Fruit fly (Drosophila melanogaster) whole organism, embryonic: ENCODE data around the gene sff.
A peak's percentile ranks its signal among the peaks of the same experiment; 100 is the strongest.

Source experiments
- Bteb2 ChIP-seq: fragments of 200-800 bp; sonication (Bioruptor generic); optimal IDR thresholded peaks from 2 replicates; lab custom pipeline; 2016; ENCODE audit warnings: missing biosample characterization, missing genetic modification characterization
- CG10267 ChIP-seq: fragments of 200-800 bp; sonication (Bioruptor generic); optimal IDR thresholded peaks from 2 replicates; lab custom pipeline; 2018; ENCODE audit warnings: missing biosample characterization, mild to moderate bottlenecking, missing genetic modification characterization, moderate library complexity
- CG11093 ChIP-seq: fragments of 200-800 bp; sonication (Bioruptor generic); IDR thresholded peaks from 3 replicates; pipeline ENCODE4 v1.3.6; 2022; ENCODE audit warnings: missing biosample characterization, missing genetic modification characterization
- CG11696 ChIP-seq: fragments of 200-800 bp; sonication (Bioruptor generic); IDR thresholded peaks from 2 replicates; pipeline ENCODE4 v1.3.6; 2022; ENCODE audit warnings: missing biosample characterization, missing genetic modification characterization
- CG17568 ChIP-seq: fragments of 200-800 bp; sonication (Bioruptor generic); optimal IDR thresholded peaks from 2 replicates; lab custom pipeline; 2018; ENCODE audit warnings: missing biosample characterization, mild to moderate bottlenecking, missing genetic modification characterization, moderate library complexity
- CG18764 ChIP-seq: fragments of 200-800 bp; sonication (Bioruptor generic); optimal IDR thresholded peaks from 3 replicates; lab custom pipeline; 2016; ENCODE audit warnings: missing biosample characterization, missing genetic modification characterization
- CG32767 ChIP-seq: fragments of 200-800 bp; sonication (Bioruptor generic); IDR thresholded peaks from 2 replicates; pipeline ENCODE4 v1.3.6; 2022; ENCODE audit warnings: missing biosample characterization, missing genetic modification characterization
- CG33557 ChIP-seq: fragments of 200-800 bp; sonication (Bioruptor generic); optimal IDR thresholded peaks from 2 replicates; lab custom pipeline; 2019; ENCODE audit warnings: missing biosample characterization, mild to moderate bottlenecking, missing genetic modification characterization, moderate library complexity
- CG4820 ChIP-seq: fragments of 200-800 bp; sonication (Bioruptor generic); optimal IDR thresholded peaks from 3 replicates; lab custom pipeline; 2016; ENCODE audit warnings: missing biosample characterization, missing genetic modification characterization
- CG5180 ChIP-seq: fragments of 200-800 bp; sonication (Bioruptor generic); optimal IDR thresholded peaks from 3 replicates; lab custom pipeline; 2017; ENCODE audit warnings: missing biosample characterization, missing genetic modification characterization, mild to moderate bottlenecking, moderate library complexity, missing genetic modification reagents
- CG6654 ChIP-seq: fragments of 200-800 bp; sonication (Bioruptor generic); optimal IDR thresholded peaks from 2 replicates; lab custom pipeline; 2017; ENCODE audit warnings: missing biosample characterization, mild to moderate bottlenecking, missing genetic modification characterization
- CG6683 ChIP-seq: fragments of 200-800 bp; sonication (Bioruptor generic); optimal IDR thresholded peaks from 2 replicates; lab custom pipeline; 2017; ENCODE audit warnings: missing biosample characterization, mild to moderate bottlenecking, missing genetic modification characterization, missing genetic modification reagents
- CG6765 ChIP-seq: fragments of 200-800 bp; sonication (Bioruptor generic); optimal IDR thresholded peaks from 3 replicates; lab custom pipeline; 2017; ENCODE audit warnings: missing biosample characterization, mild to moderate bottlenecking, missing genetic modification characterization
- CG6813 ChIP-seq: fragments of 200-800 bp; sonication (Bioruptor generic); optimal IDR thresholded peaks from 2 replicates; lab custom pipeline; 2017; ENCODE audit warnings: missing biosample characterization, missing genetic modification characterization, mild to moderate bottlenecking, moderate library complexity, missing genetic modification reagents
- CG8290 ChIP-seq, 3 experiments: fragments of 200-800 bp; sonication (Bioruptor generic); optimal IDR thresholded peaks; 2 replicates each; lab custom pipeline; 2016 to 2019; ENCODE audit warnings: missing biosample characterization in 3 of 3, missing genetic modification characterization in 3 of 3, mild to moderate bottlenecking in 2 of 3, moderate library complexity in 1 of 3
- CG8944 ChIP-seq: fragments of 200-800 bp; sonication (Bioruptor generic); optimal IDR thresholded peaks from 3 replicates; lab custom pipeline; 2016; ENCODE audit warnings: missing biosample characterization, missing genetic modification characterization
- Chrac-16 ChIP-seq: fragments of 200-800 bp; sonication (Bioruptor generic); optimal IDR thresholded peaks from 3 replicates; lab custom pipeline; 2016; ENCODE audit warnings: missing biosample characterization, missing genetic modification characterization
- Dbx ChIP-seq: fragments of 200-800 bp; sonication (Bioruptor generic); IDR thresholded peaks from 3 replicates; pipeline ENCODE4 v1.3.6; 2022; ENCODE audit warnings: missing biosample characterization, missing genetic modification characterization
- Dip3 ChIP-seq: fragments of 200-800 bp; sonication (Bioruptor generic); optimal IDR thresholded peaks from 3 replicates; lab custom pipeline; 2016; ENCODE audit warnings: missing biosample characterization, missing genetic modification characterization
- ERR ChIP-seq: fragments of 200-800 bp; sonication (Bioruptor generic); optimal IDR thresholded peaks from 2 replicates; lab custom pipeline; 2016; ENCODE audit warnings: missing biosample characterization, missing genetic modification characterization
- Ets65A ChIP-seq: fragments of 200-800 bp; sonication (Bioruptor generic); peaks from one replicate; lab custom pipeline; 2016; ENCODE audit warnings: missing biosample characterization, missing genetic modification characterization
- Gug ChIP-seq: fragments of 200-800 bp; sonication (Bioruptor generic); IDR thresholded peaks from 4 replicates; pipeline ENCODE4 v1.3.6; 2022; ENCODE audit warnings: missing biosample characterization, missing genetic modification characterization
- MTF-1 ChIP-seq: fragments of 200-800 bp; sonication (Bioruptor generic); optimal IDR thresholded peaks from 2 replicates; lab custom pipeline; 2018; ENCODE audit warnings: missing biosample characterization, mild to moderate bottlenecking, missing genetic modification characterization, borderline replicate concordance
- Myb ChIP-seq: fragments of 200-800 bp; sonication (Bioruptor generic); optimal IDR thresholded peaks from 2 replicates; lab custom pipeline; 2016; ENCODE audit warnings: missing biosample characterization, missing genetic modification characterization
- Oli ChIP-seq: fragments of 200-800 bp; sonication (Bioruptor generic); optimal IDR thresholded peaks from 2 replicates; lab custom pipeline; 2018; ENCODE audit warnings: missing biosample characterization, mild to moderate bottlenecking, missing genetic modification characterization, moderate library complexity
- Ravus ChIP-seq: fragments of 200-800 bp; sonication (Bioruptor generic); IDR thresholded peaks from 2 replicates; pipeline ENCODE4 v1.3.6; 2022; ENCODE audit warnings: missing biosample characterization, missing genetic modification characterization
- Six4 ChIP-seq: fragments of 200-800 bp; sonication (Bioruptor generic); optimal IDR thresholded peaks from 2 replicates; lab custom pipeline; 2016; ENCODE audit warnings: missing biosample characterization, missing genetic modification characterization
- Sox100B ChIP-seq: fragments of 200-800 bp; sonication (Bioruptor generic); optimal IDR thresholded peaks from 3 replicates; lab custom pipeline; 2018; ENCODE audit warnings: missing biosample characterization, mild to moderate bottlenecking, missing genetic modification characterization
- Tbp ChIP-seq: fragments of >200 bp; optimal IDR thresholded peaks from 2 replicates; lab custom pipeline; 2018; ENCODE audit warnings: missing biosample characterization, missing genetic modification characterization
- Vsx1 ChIP-seq: fragments of 200-800 bp; sonication (Bioruptor generic); optimal IDR thresholded peaks from 2 replicates; lab custom pipeline; 2017; ENCODE audit warnings: missing biosample characterization, mild to moderate bottlenecking, missing genetic modification characterization, missing genetic modification reagents
- ara ChIP-seq: fragments of 200-800 bp; sonication (Bioruptor generic); IDR thresholded peaks from 2 replicates; pipeline ENCODE4 v1.3.6; 2022; ENCODE audit warnings: missing biosample characterization, missing genetic modification characterization
- bsh ChIP-seq, 2 experiments: fragments of 200-800 bp; sonication (Bioruptor generic); optimal IDR thresholded peaks; 2 replicates each; lab custom pipeline; 2017 to 2018; ENCODE audit warnings: mild to moderate bottlenecking in 2 of 2, missing biosample characterization in 2 of 2, missing genetic modification characterization in 2 of 2, moderate library complexity in 1 of 2
- cas ChIP-seq: fragments of 200-800 bp; sonication (Bioruptor generic); IDR thresholded peaks from 2 replicates; pipeline ENCODE4 v1.3.6; 2022; ENCODE audit warnings: missing biosample characterization, missing genetic modification characterization
- cg ChIP-seq: fragments of 200-800 bp; sonication (Bioruptor generic); optimal IDR thresholded peaks from 3 replicates; lab custom pipeline; 2019; ENCODE audit warnings: missing biosample characterization, mild to moderate bottlenecking, missing genetic modification characterization, moderate library complexity
- crp ChIP-seq, 2 experiments: fragments of 200-800 bp; sonication (Bioruptor generic); optimal IDR thresholded peaks; 2 replicates in 1 of 2; 3 replicates in 1 of 2; lab custom pipeline; 2017; ENCODE audit warnings: missing biosample characterization in 2 of 2, missing genetic modification characterization in 2 of 2, mild to moderate bottlenecking in 1 of 2, moderate library complexity in 1 of 2
- emc ChIP-seq: fragments of 200-800 bp; sonication (Bioruptor generic); optimal IDR thresholded peaks from 2 replicates; lab custom pipeline; 2016; ENCODE audit warnings: missing biosample characterization, missing genetic modification characterization
- ewg ChIP-seq: fragments of 200-800 bp; sonication (Bioruptor generic); optimal IDR thresholded peaks from 3 replicates; lab custom pipeline; 2017; ENCODE audit warnings: mild to moderate bottlenecking, missing biosample characterization, missing genetic modification reagents, missing genetic modification characterization
- gcm ChIP-seq: fragments of 200-800 bp; sonication (Bioruptor generic); optimal IDR thresholded peaks from 2 replicates; lab custom pipeline; 2019; ENCODE audit warnings: missing biosample characterization, mild to moderate bottlenecking, missing genetic modification characterization, moderate library complexity
- hth ChIP-seq: fragments of >200 bp; optimal IDR thresholded peaks from 2 replicates; lab custom pipeline; 2017; ENCODE audit warnings: inconsistent platforms
- inv ChIP-seq: fragments of 200-800 bp; sonication (Bioruptor generic); IDR thresholded peaks from 2 replicates; pipeline ENCODE4 v1.3.6; 2022; ENCODE audit warnings: missing biosample characterization, missing genetic modification characterization; ENCODE audit not compliant: partially characterized antibody
- lab ChIP-seq: fragments of 200-800 bp; sonication (Bioruptor generic); optimal IDR thresholded peaks from 3 replicates; lab custom pipeline; 2017; ENCODE audit warnings: missing biosample characterization, missing genetic modification characterization, mild to moderate bottlenecking, moderate library complexity, missing genetic modification reagents
- mld ChIP-seq: fragments of 200-800 bp; sonication (Bioruptor generic); IDR thresholded peaks from 3 replicates; pipeline ENCODE4 v1.3.6; 2022; ENCODE audit warnings: missing biosample characterization, missing genetic modification characterization; ENCODE audit not compliant: partially characterized antibody
- pnt ChIP-seq: fragments of 200-800 bp; sonication (Bioruptor generic); optimal IDR thresholded peaks from 3 replicates; lab custom pipeline; 2016; ENCODE audit warnings: missing biosample characterization, missing genetic modification characterization
- rib ChIP-seq: fragments of 200-800 bp; sonication (Bioruptor generic); IDR thresholded peaks from 2 replicates; pipeline ENCODE4 v1.3.6; 2022; ENCODE audit warnings: missing biosample characterization, missing genetic modification characterization
- sima ChIP-seq: fragments of 200-800 bp; sonication (Bioruptor generic); optimal IDR thresholded peaks from 2 replicates; lab custom pipeline; 2016; ENCODE audit warnings: missing biosample characterization, missing genetic modification characterization
- slou ChIP-seq: fragments of 200-800 bp; sonication (Bioruptor generic); optimal IDR thresholded peaks from 3 replicates; lab custom pipeline; 2016; ENCODE audit warnings: missing biosample characterization, missing genetic modification characterization
- so ChIP-seq: fragments of 200-800 bp; sonication (Bioruptor generic); IDR thresholded peaks from 3 replicates; pipeline ENCODE4 v1.3.6; 2022; ENCODE audit warnings: missing biosample characterization, missing genetic modification characterization
- sqz ChIP-seq: fragments of 200-800 bp; sonication (Bioruptor generic); optimal IDR thresholded peaks from 3 replicates; lab custom pipeline; 2018; ENCODE audit warnings: missing biosample characterization, mild to moderate bottlenecking, missing genetic modification characterization
- tx ChIP-seq: fragments of 200-800 bp; sonication (Bioruptor generic); optimal IDR thresholded peaks from 2 replicates; lab custom pipeline; 2016; ENCODE audit warnings: missing biosample characterization, missing genetic modification characterization

Gene sff

dm6 chr3L:15924811-15925437 lies at the start of gene sff:
sff (minus strand) TSS chr3L:15924861.
- TF ChIP-seq mld (GFP tag; lab: Robert Waterston, UW) = no peak
- TF ChIP-seq Dip3 (GFP tag; lab: Kevin White, UChicago) = peak; percentile 56
- peak; percentile 92 for TF ChIP-seq lab (GFP tag; lab: Kevin White, UChicago)
- TF ChIP-seq ewg = peak; percentile 99
- peak; percentile 43 for TF ChIP-seq Ravus (GFP tag; lab: Robert Waterston, UW)
- TF ChIP-seq gcm (GFP tag; lab: Kevin White, UChicago) = peak; percentile 71
- TF ChIP-seq pnt (GFP tag; lab: Kevin White, UChicago) = peak; percentile 70
- TF ChIP-seq Oli (tag; lab: Kevin White, UChicago) = peak; percentile 89
- TF ChIP-seq sima (GFP tag; lab: Kevin White, UChicago) = no peak
- TF ChIP-seq CG8944 (GFP tag; lab: Kevin White, UChicago) = peak; percentile 63
- TF ChIP-seq Chrac-16 (GFP tag; lab: Kevin White, UChicago) = peak; percentile 92
- peak; percentile 79 for TF ChIP-seq CG4820
- TF ChIP-seq ara (GFP tag; lab: Robert Waterston, UW) = peak; percentile 87
- no peak for TF ChIP-seq Tbp (GFP tag; lab: Kevin White, UChicago)
- peak; percentile 75 for TF ChIP-seq CG17568 (GFP tag; lab: Kevin White, UChicago)
- TF ChIP-seq Sox100B (GFP tag; lab: Kevin White, UChicago) = peak; percentile 87
- peak; percentile 77 for TF ChIP-seq CG6654 (GFP tag; lab: Kevin White, UChicago)
- peak; percentile 55 for TF ChIP-seq Bteb2 (GFP tag; lab: Kevin White, UChicago)
- peak; percentile 95 for TF ChIP-seq Ets65A (GFP tag; lab: Kevin White, UChicago)
- peak; percentile 83 for TF ChIP-seq Six4 (GFP tag; lab: Kevin White, UChicago)
- peak; percentile 87 for TF ChIP-seq MTF-1 (GFP tag; lab: Kevin White, UChicago)
- peak; percentile 82 for TF ChIP-seq CG10267
- peak; percentile 58 for TF ChIP-seq CG5180
- TF ChIP-seq CG6683 (GFP tag; lab: Kevin White, UChicago) = peak; percentile 72
- TF ChIP-seq hth = no peak
- TF ChIP-seq CG33557 (GFP tag; lab: Kevin White, UChicago) = peak; percentile 89
- TF ChIP-seq so (GFP tag; lab: Robert Waterston, UW) = peak; percentile 83
- TF ChIP-seq CG6765 (GFP tag; lab: Kevin White, UChicago) = peak; percentile 74
- peak; percentile 68 for TF ChIP-seq Vsx1 (GFP tag; lab: Kevin White, UChicago)
- TF ChIP-seq slou (GFP tag; lab: Kevin White, UChicago) = peak; percentile 51
- TF ChIP-seq cas (GFP tag; lab: Robert Waterston, UW) = peak; percentile 54; the same call in 1 of the 2 replicates
- peak; percentile 34 to 92 for TF ChIP-seq bsh (GFP tag; optimal IDR thresholded peaks at IDR 0.05; lab: Kevin White, UChicago)
- peak; percentile 65 for TF ChIP-seq sqz
- TF ChIP-seq CG6813 = peak; percentile 89
- TF ChIP-seq emc (GFP tag; lab: Kevin White, UChicago) = no peak
- TF ChIP-seq rib = 0 out of 2 replicates have a peak, but pooled peaks have one; percentile 48
- TF ChIP-seq Dbx (GFP tag; lab: Robert Waterston, UW) = peak; percentile 87
- peak; percentile 65 for TF ChIP-seq CG8290 (GFP tag; optimal IDR thresholded peaks at IDR 0.05; lab: Kevin White, UChicago)
- peak; percentile 65 to 74 for TF ChIP-seq CG8290 (tag; optimal IDR thresholded peaks at IDR 0.05; lab: Kevin White, UChicago)
- peak; percentile 88 for TF ChIP-seq Gug (GFP tag; lab: Robert Waterston, UW)
- peak; percentile 45 for TF ChIP-seq tx (GFP tag; lab: Kevin White, UChicago)
- TF ChIP-seq CG11093 (GFP tag; lab: Robert Waterston, UW) = peak; percentile 90
- peak; percentile 84 for TF ChIP-seq CG32767 (GFP tag; lab: Robert Waterston, UW)
- 0 out of 2 replicates have a peak, but pooled peaks have one; percentile 7 for TF ChIP-seq inv (GFP tag; lab: Robert Waterston, UW)
- peak; percentile 43 for TF ChIP-seq ERR (GFP tag; lab: Kevin White, UChicago)
- peak; percentile 17 for TF ChIP-seq Myb
- TF ChIP-seq cg = no peak
- TF ChIP-seq CG18764 = peak; percentile 85
- peak in 1 of 2 experiments; percentile 38 for TF ChIP-seq crp (GFP tag; optimal IDR thresholded peaks at IDR 0.05; lab: Kevin White, UChicago)
- peak; percentile 79 for TF ChIP-seq CG11696 (GFP tag; lab: Robert Waterston, UW)
